Worm (Caenorhabditis elegans) whole organism, L1 larva: ENCODE measurements around the gene twk-28.

Source experiments
- C04F5.9 ChIP-seq: sonication (generic microtip); optimal IDR thresholded peaks from 2 replicates; lab custom pipeline; 2016; ENCODE audit warnings: missing genetic modification characterization, missing compliant biosample characterization
- C16A3.4 ChIP-seq: fragments of 150-350 bp; optimal IDR thresholded peaks from 2 replicates; lab custom pipeline; 2014; ENCODE audit warnings: missing biosample characterization, missing genetic modification characterization
- aha-1 ChIP-seq: fragments of 150-350 bp; optimal IDR thresholded peaks from 2 replicates; lab custom pipeline; 2014; ENCODE audit warnings: missing biosample characterization, missing genetic modification characterization
- alr-1 ChIP-seq: fragments of 200-800 bp; sonication (Bioruptor generic); optimal IDR thresholded peaks from 2 replicates; lab custom pipeline; 2018; ENCODE audit warnings: borderline replicate concordance, mild to moderate bottlenecking, missing genetic modification characterization, missing compliant biosample characterization
- aly-2 ChIP-seq: fragments of 150-350 bp; optimal IDR thresholded peaks from 2 replicates; lab custom pipeline; 2014; ENCODE audit warnings: missing biosample characterization, missing genetic modification characterization
- ama-1 ChIP-seq: fragments of 150-350 bp; optimal IDR thresholded peaks from 2 replicates; lab custom pipeline; 2014
- blmp-1 ChIP-seq: fragments of 150-350 bp; optimal IDR thresholded peaks from 2 replicates; lab custom pipeline; 2014; ENCODE audit warnings: missing biosample characterization, missing genetic modification characterization
- ceh-63 ChIP-seq: fragments of 200-800 bp; sonication (Bioruptor generic); optimal IDR thresholded peaks from 2 replicates; lab custom pipeline; 2018; ENCODE audit warnings: mild to moderate bottlenecking, missing genetic modification characterization, missing compliant biosample characterization
- ceh-8 ChIP-seq: fragments of 200-800 bp; sonication (Bioruptor generic); optimal IDR thresholded peaks from 2 replicates; lab custom pipeline; 2018; ENCODE audit warnings: mild to moderate bottlenecking, missing genetic modification characterization, moderate library complexity, missing compliant biosample characterization
- ceh-90 ChIP-seq: sonication (generic microtip); optimal IDR thresholded peaks from 2 replicates; lab custom pipeline; 2016; ENCODE audit warnings: missing genetic modification characterization, missing compliant biosample characterization
- ces-1 ChIP-seq: fragments of 150-350 bp; optimal IDR thresholded peaks from 2 replicates; lab custom pipeline; 2014; ENCODE audit warnings: missing biosample characterization, missing genetic modification reagents, missing genetic modification characterization
- egl-13 ChIP-seq: sonication (generic microtip); optimal IDR thresholded peaks from 2 replicates; lab custom pipeline; 2016; ENCODE audit warnings: missing genotype, missing genetic modification reagents, missing genetic modification characterization, missing compliant biosample characterization
- elt-2 ChIP-seq: sonication (generic microtip); optimal IDR thresholded peaks from 2 replicates; lab custom pipeline; 2016; ENCODE audit warnings: missing genetic modification characterization, mild to moderate bottlenecking, inconsistent platforms, missing compliant biosample characterization, missing genetic modification reagents
- fkh-10 ChIP-seq: sonication (generic microtip); optimal IDR thresholded peaks from 2 replicates; lab custom pipeline; 2017; ENCODE audit warnings: missing biosample characterization, missing genetic modification reagents, missing genetic modification characterization
- fkh-8 ChIP-seq: sonication (generic microtip); optimal IDR thresholded peaks from 2 replicates; lab custom pipeline; 2016; ENCODE audit warnings: mild to moderate bottlenecking, missing genetic modification characterization, missing compliant biosample characterization
- hlh-4 ChIP-seq: sonication (generic microtip); optimal IDR thresholded peaks from 2 replicates; lab custom pipeline; 2016; ENCODE audit warnings: mild to moderate bottlenecking, missing genetic modification characterization, missing compliant biosample characterization
- hpl-2 ChIP-seq: fragments of 150-350 bp; optimal IDR thresholded peaks from 2 replicates; lab custom pipeline; 2014; ENCODE audit warnings: missing biosample characterization, missing genetic modification reagents, missing genetic modification characterization
- irx-1 ChIP-seq: sonication (generic microtip); optimal IDR thresholded peaks from 2 replicates; lab custom pipeline; 2016; ENCODE audit warnings: missing genetic modification characterization, missing compliant biosample characterization
- jun-1 ChIP-seq: fragments of 150-350 bp; optimal IDR thresholded peaks from 2 replicates; lab custom pipeline; 2014; ENCODE audit warnings: missing biosample characterization, missing genetic modification reagents, missing genetic modification characterization
- lin-13 ChIP-seq: fragments of 150-350 bp; optimal IDR thresholded peaks from 2 replicates; lab custom pipeline; 2014; ENCODE audit warnings: missing biosample characterization, missing genetic modification reagents, missing genetic modification characterization
- lin-14 ChIP-seq: fragments of 200-800 bp; sonication (Bioruptor generic); optimal IDR thresholded peaks from 2 replicates; lab custom pipeline; 2018; ENCODE audit warnings: mild to moderate bottlenecking, missing genetic modification characterization, moderate library complexity, missing compliant biosample characterization
- lin-35 ChIP-seq, 2 experiments: fragments of 150-350 bp; optimal IDR thresholded peaks; 2 replicates each; lab custom pipeline; 2014; ENCODE audit warnings: missing biosample characterization in 2 of 2, missing genetic modification characterization in 2 of 2, missing genetic modification reagents in 2 of 2
- lin-39 ChIP-seq: fragments of 150-350 bp; optimal IDR thresholded peaks from 2 replicates; lab custom pipeline; 2014; ENCODE audit warnings: missing biosample characterization, missing genetic modification reagents, missing genetic modification characterization
- lir-3 ChIP-seq: sonication (generic microtip); optimal IDR thresholded peaks from 2 replicates; lab custom pipeline; 2016; ENCODE audit warnings: mild to moderate bottlenecking, missing genetic modification characterization, moderate library complexity, missing compliant biosample characterization; ENCODE audit not compliant: poor library complexity
- lsy-2 ChIP-seq, 2 experiments: fragments of 150-350 bp; optimal IDR thresholded peaks; 2 replicates each; lab custom pipeline; 2014; ENCODE audit warnings: missing biosample characterization in 2 of 2, missing genetic modification characterization in 2 of 2
- mdl-1 ChIP-seq, 2 experiments: fragments of 150-350 bp; optimal IDR thresholded peaks; 2 replicates each; lab custom pipeline; 2014 to 2017; ENCODE audit warnings: missing biosample characterization in 2 of 2, missing genetic modification characterization in 2 of 2, inconsistent platforms in 1 of 2
- mep-1 ChIP-seq: fragments of 150-350 bp; optimal IDR thresholded peaks from 2 replicates; lab custom pipeline; 2014; ENCODE audit warnings: missing biosample characterization, missing genetic modification characterization
- nhr-11 ChIP-seq: fragments of 150-350 bp; optimal IDR thresholded peaks from 2 replicates; lab custom pipeline; 2014; ENCODE audit warnings: missing biosample characterization, missing genetic modification characterization
- nhr-19 ChIP-seq: fragments of 200-800 bp; sonication (Bioruptor generic); conservative IDR thresholded peaks from 2 replicates; pipeline ENCODE4 v1.3.6; 2022; ENCODE audit warnings: missing genetic modification characterization, missing compliant biosample characterization
- nhr-20 ChIP-seq: sonication (generic microtip); optimal IDR thresholded peaks from 2 replicates; lab custom pipeline; 2016; ENCODE audit warnings: mild to moderate bottlenecking, missing genetic modification characterization, missing compliant biosample characterization
- nhr-28 ChIP-seq: fragments of 150-350 bp; optimal IDR thresholded peaks from 2 replicates; lab custom pipeline; 2014; ENCODE audit warnings: missing biosample characterization, missing genetic modification characterization
- nhr-76 ChIP-seq: sonication (generic microtip); optimal IDR thresholded peaks from 2 replicates; lab custom pipeline; 2017; ENCODE audit warnings: missing biosample characterization, missing genetic modification characterization
- nhr-77 ChIP-seq: fragments of 150-350 bp; optimal IDR thresholded peaks from 2 replicates; lab custom pipeline; 2014; ENCODE audit warnings: missing biosample characterization, missing genetic modification characterization
- nhr-84 ChIP-seq: sonication (generic microtip); optimal IDR thresholded peaks from 2 replicates; lab custom pipeline; 2017; ENCODE audit warnings: missing biosample characterization, missing genetic modification characterization
- nhr-85 ChIP-seq: sonication (generic microtip); peaks from one replicate; lab custom pipeline; 2016; ENCODE audit warnings: missing genetic modification characterization, inconsistent platforms, missing compliant biosample characterization
- nhr-90 ChIP-seq: sonication (generic microtip); optimal IDR thresholded peaks from 2 replicates; lab custom pipeline; 2016; ENCODE audit warnings: mild to moderate bottlenecking, missing genetic modification characterization, missing compliant biosample characterization; ENCODE audit not compliant: poor library complexity
- pag-3 ChIP-seq: sonication (generic microtip); optimal IDR thresholded peaks from 2 replicates; lab custom pipeline; 2017; ENCODE audit warnings: missing genetic modification characterization, mild to moderate bottlenecking, missing compliant biosample characterization, antibody characterized with exemption, borderline replicate concordance; ENCODE audit not compliant: insufficient read depth
- rnt-1 ChIP-seq: sonication (generic microtip); optimal IDR thresholded peaks from 2 replicates; lab custom pipeline; 2016; ENCODE audit warnings: mild to moderate bottlenecking, missing genetic modification characterization, moderate library complexity, missing compliant biosample characterization
- skn-1 ChIP-seq: fragments of 150-350 bp; optimal IDR thresholded peaks from 2 replicates; lab custom pipeline; 2014; ENCODE audit warnings: missing biosample characterization, missing genetic modification characterization
- snpc-4 ChIP-seq: fragments of 150-350 bp; optimal IDR thresholded peaks from 2 replicates; lab custom pipeline; 2014; ENCODE audit warnings: missing biosample characterization, missing genetic modification characterization
- snu-23 ChIP-seq: sonication (generic microtip); optimal IDR thresholded peaks from 2 replicates; lab custom pipeline; 2016; ENCODE audit warnings: missing genetic modification characterization, missing compliant biosample characterization
- sptf-1 ChIP-seq: fragments of 150-350 bp; optimal IDR thresholded peaks from 2 replicates; lab custom pipeline; 2014; ENCODE audit warnings: missing biosample characterization, missing genetic modification characterization
- sup-37 ChIP-seq: fragments of 200-800 bp; sonication (Bioruptor generic); optimal IDR thresholded peaks from 2 replicates; lab custom pipeline; 2018; ENCODE audit warnings: mild to moderate bottlenecking, missing genetic modification characterization, missing compliant biosample characterization
- swsn-7 ChIP-seq: sonication (generic microtip); optimal IDR thresholded peaks from 2 replicates; lab custom pipeline; 2016; ENCODE audit warnings: missing genetic modification characterization, missing compliant biosample characterization
- tbx-2 ChIP-seq: sonication (generic microtip); optimal IDR thresholded peaks from 2 replicates; lab custom pipeline; 2016; ENCODE audit warnings: missing genetic modification characterization, missing compliant biosample characterization
- tlp-1 ChIP-seq: fragments of 150-350 bp; optimal IDR thresholded peaks from 2 replicates; lab custom pipeline; 2014; ENCODE audit warnings: missing biosample characterization, missing genetic modification characterization
- unc-30 ChIP-seq: sonication (generic microtip); optimal IDR thresholded peaks from 2 replicates; lab custom pipeline; 2017; ENCODE audit warnings: missing biosample characterization, missing genetic modification characterization
- unc-62 ChIP-seq: fragments of 150-350 bp; optimal IDR thresholded peaks from 2 replicates; lab custom pipeline; 2014; ENCODE audit warnings: missing biosample characterization, missing genetic modification reagents, missing genetic modification characterization
- unc-86 ChIP-seq: sonication (generic microtip); optimal IDR thresholded peaks from 2 replicates; lab custom pipeline; 2016; ENCODE audit warnings: missing genetic modification characterization, missing compliant biosample characterization
- unc-98 ChIP-seq: fragments of 200-800 bp; sonication (Bioruptor generic); IDR thresholded peaks from 2 replicates; pipeline ENCODE4 v1.3.6; 2022; ENCODE audit warnings: missing genetic modification characterization, missing compliant biosample characterization
- xbp-1 ChIP-seq: sonication (generic microtip); optimal IDR thresholded peaks from 2 replicates; lab custom pipeline; 2016; ENCODE audit warnings: missing genetic modification characterization, missing compliant biosample characterization
- zip-4 ChIP-seq: fragments of 200-800 bp; sonication (Bioruptor generic); optimal IDR thresholded peaks from 2 replicates; lab custom pipeline; 2018; ENCODE audit warnings: mild to moderate bottlenecking, missing genetic modification characterization, moderate library complexity, missing compliant biosample characterization
- ztf-4 ChIP-seq: fragments of 150-350 bp; optimal IDR thresholded peaks from 2 replicates; lab custom pipeline; 2014; ENCODE audit warnings: missing biosample characterization, missing genetic modification characterization

Gene twk-28

ce11 chrX:4265283-4265907 lies 13.7 kb downstream of the twk-28 start, which contains the start of gene coel-1:
Gene coel-1, plus strand, starts transcription at chrX:4265663.
- TF ChIP-seq xbp-1 (peak; percentile 37), hpl-2 (GFP tag; lab: Kevin White, UChicago) (no peak), irx-1 (peak; percentile 14), tbx-2 (tag; lab: Kevin White, UChicago) (peak; percentile 41), nhr-76 (tag; lab: Kevin White, UChicago) (no peak), ces-1 (GFP tag; lab: Kevin White, UChicago) (no peak), nhr-19 (GFP tag; lab: Robert Waterston, UW) (peak; percentile 27), ceh-8 (GFP tag; lab: Kevin White, UChicago) (no peak), nhr-85 (tag; lab: Kevin White, UChicago) (peak; percentile 81), fkh-10 (peak; percentile 62), jun-1 (peak; percentile 33), nhr-11 (tag; lab: Kevin White, UChicago) (no peak), ceh-90 (tag; lab: Kevin White, UChicago) (no peak), zip-4 (no peak), lin-35 (GFP tag; optimal IDR thresholded peaks at IDR 0.05; lab: Kevin White, UChicago) (peak; percentile 27 to 58), unc-98 (no peak), ceh-63 (no peak), lsy-2 (tag; optimal IDR thresholded peaks at IDR 0.05; lab: Kevin White, UChicago) (peak in 1 of 2 experiments; percentile 38), swsn-7 (tag; lab: Kevin White, UChicago) (peak; percentile 36), hlh-4 (tag; lab: Kevin White, UChicago) (no peak), elt-2 (peak; percentile 12), ama-1 (no peak), nhr-90 (tag; lab: Kevin White, UChicago) (peak; percentile 11), nhr-77 (tag; lab: Kevin White, UChicago) (no peak), sup-37 (GFP tag; lab: Kevin White, UChicago) (no peak), lin-13 (GFP tag; lab: Kevin White, UChicago) (no peak), C16A3.4 (peak; percentile 46), lin-39 (tag; lab: Kevin White, UChicago) (no peak), mep-1 (peak; percentile 13), tlp-1 (tag; lab: Kevin White, UChicago) (no peak), aha-1 (tag; lab: Kevin White, UChicago) (no peak), ztf-4 (no peak), sptf-1 (tag; lab: Kevin White, UChicago) (no peak), C04F5.9 (tag; lab: Kevin White, UChicago) (no peak), lin-14 (GFP tag; lab: Kevin White, UChicago) (peak; percentile 82), aly-2 (tag; lab: Kevin White, UChicago) (no peak), pag-3 (no peak), lir-3 (tag; lab: Kevin White, UChicago) (no peak), skn-1 (peak; percentile 32), unc-86 (tag; lab: Kevin White, UChicago) (peak; percentile 57), fkh-8 (tag; lab: Kevin White, UChicago) (no peak), snu-23 (peak; percentile 69), blmp-1 (peak; percentile 75), mdl-1 (tag; optimal IDR thresholded peaks at IDR 0.05; lab: Kevin White, UChicago) (peak in 1 of 2 experiments; percentile 68), nhr-28 (tag; lab: Kevin White, UChicago) (no peak), nhr-20 (tag; lab: Kevin White, UChicago) (peak; percentile 60), egl-13 (tag; lab: Kevin White, UChicago) (peak; percentile 56), nhr-84 (tag; lab: Kevin White, UChicago) (no peak), unc-62 (GFP tag; lab: Kevin White, UChicago) (no peak), alr-1 (tag; lab: Kevin White, UChicago) (no peak), unc-30 (no peak), rnt-1 (tag; lab: Kevin White, UChicago) (peak; percentile 66), snpc-4 (no peak)
